Worm (Caenorhabditis elegans) whole organism, L4 larva: ENCODE measurements around the gene F10E9.11.

Experiments used
- ZK337.2 ChIP-seq: fragments of 200-800 bp; sonication (Bioruptor generic); IDR thresholded peaks from 2 replicates; pipeline ENCODE4 v1.3.6; 2022; ENCODE audit warnings: missing genetic modification reagents, missing genetic modification characterization, missing compliant biosample characterization
- aha-1 ChIP-seq: fragments of 150-350 bp; peaks from one replicate; lab custom pipeline; 2014; ENCODE audit warnings: missing biosample characterization, missing genetic modification characterization
- dmd-8 ChIP-seq: fragments of 200-800 bp; sonication (Bioruptor generic); IDR thresholded peaks from 2 replicates; pipeline ENCODE4 v1.3.6; 2022; ENCODE audit warnings: missing genetic modification characterization, missing compliant biosample characterization
- egl-43 ChIP-seq: fragments of 200-800 bp; sonication (Bioruptor generic); IDR thresholded peaks from 2 replicates; pipeline ENCODE4 v1.3.6; 2022; ENCODE audit warnings: missing genetic modification reagents, missing genetic modification characterization, missing compliant biosample characterization
- fos-1 ChIP-seq: fragments of 150-350 bp; optimal IDR thresholded peaks from 2 replicates; lab custom pipeline; 2014; ENCODE audit warnings: missing biosample characterization, missing genetic modification characterization
- nhr-111 ChIP-seq: fragments of 200-800 bp; sonication (Bioruptor generic); optimal IDR thresholded peaks from 2 replicates; lab custom pipeline; 2018; ENCODE audit warnings: mild to moderate bottlenecking, missing genetic modification characterization, missing compliant biosample characterization
- nhr-237 ChIP-seq: sonication (generic microtip); optimal IDR thresholded peaks from 2 replicates; lab custom pipeline; 2017; ENCODE audit warnings: missing biosample characterization, missing genetic modification characterization
- nhr-76 ChIP-seq: fragments of 150-350 bp; optimal IDR thresholded peaks from 2 replicates; lab custom pipeline; 2014; ENCODE audit warnings: missing biosample characterization, missing genetic modification characterization
- pqm-1 ChIP-seq: sonication (generic microtip); optimal IDR thresholded peaks from 2 replicates; lab custom pipeline; 2017; ENCODE audit warnings: missing biosample characterization, missing genetic modification characterization
- saeg-2 ChIP-seq: fragments of 200-800 bp; sonication (Bioruptor generic); IDR thresholded peaks from 2 replicates; pipeline ENCODE4 v1.3.6; 2022; ENCODE audit warnings: missing genetic modification reagents, missing genetic modification characterization, missing compliant biosample characterization
- spr-1 ChIP-seq: sonication (generic microtip); optimal IDR thresholded peaks from 2 replicates; lab custom pipeline; 2016; ENCODE audit warnings: mild to moderate bottlenecking, missing genetic modification characterization, missing compliant biosample characterization
- tra-1 ChIP-seq: fragments of 200-800 bp; sonication (Bioruptor generic); IDR thresholded peaks from 2 replicates; pipeline ENCODE4 v1.3.6; 2022; ENCODE audit warnings: missing genetic modification reagents, missing genetic modification characterization, missing compliant biosample characterization
- unc-62 ChIP-seq, 3 experiments: fragments of 150-350 bp in 1 of 3; sonication (generic microtip); optimal IDR thresholded peaks in 2 of 3; peaks in 1 of 3; 1 replicate in 1 of 3; 2 replicates in 2 of 3; lab custom pipeline; 2014 to 2017; ENCODE audit warnings: missing biosample characterization in 3 of 3, missing genetic modification characterization in 3 of 3, missing genetic modification reagents in 3 of 3, missing genotype in 1 of 3

F10E9.11 gene

ce11 chrIII:8271676-8272225, 47.3 kb downstream of the F10E9.11 start, which contains the start of the genes mps-4 and F09G8.10:
Gene mps-4 (minus strand): TSS chrIII:8271776.
Gene F09G8.10 (minus strand): TSS chrIII:8272175.
- TF ChIP-seq nhr-237 (tag; lab: Kevin White, UChicago) (no peak), spr-1 (tag; lab: Kevin White, UChicago) (no peak), dmd-8 (no peak), nhr-111 (no peak), tra-1 (GFP tag; lab: Robert Waterston, UW) (no peak), pqm-1 (tag; lab: Kevin White, UChicago) (no peak), egl-43 (GFP tag; lab: Robert Waterston, UW) (no peak), aha-1 (tag; lab: Kevin White, UChicago) (no peak), ZK337.2 (GFP tag; lab: Robert Waterston, UW) (no peak), unc-62 (GFP tag; optimal IDR thresholded peaks at IDR 0.05 in 1 of 2; lab: Kevin White, UChicago) (no peak), unc-62 (tag; optimal IDR thresholded peaks at IDR 0.05; lab: Kevin White, UChicago) (no peak), fos-1 (tag; lab: Kevin White, UChicago) (no peak), saeg-2 (no peak), nhr-76 (tag; lab: Kevin White, UChicago) (no peak)
